Worm (Caenorhabditis elegans): ENCODE data around the gene F23B2.10.

The F23B2.10 gene

DNA sequence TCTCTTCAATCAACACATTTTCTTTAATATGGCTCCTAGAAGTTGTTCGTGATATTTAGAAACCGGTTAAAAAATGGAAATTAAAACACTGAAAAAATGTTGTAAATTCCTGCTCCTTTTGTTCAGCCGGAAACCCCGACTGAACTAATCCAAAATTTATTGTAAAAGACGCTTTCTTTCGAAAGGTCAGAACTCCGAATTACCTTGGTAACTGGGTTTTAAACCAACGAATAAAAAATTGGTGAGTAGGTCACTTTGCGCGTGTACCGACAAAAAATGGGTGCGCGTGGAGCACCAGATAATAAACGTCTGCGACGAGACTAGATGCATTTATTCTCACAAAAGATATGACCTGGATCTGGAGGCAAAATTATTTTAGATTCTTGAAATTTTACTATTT lies 23.6 kb downstream of the F23B2.10 start:
- TF ChIP-seq lin-13 (GFP tag; optimal IDR thresholded peaks at IDR 0.05) = no peak
- no peak for TF ChIP-seq hlh-17 (GFP tag; optimal IDR thresholded peaks at IDR 0.05; ENCODE audit: borderline replicate concordance)
- TF ChIP-seq mdl-1 (tag; optimal IDR thresholded peaks at IDR 0.05) = no peak
- TF ChIP-seq nhr-85 (tag) = peak; percentile 56
- TF ChIP-seq lir-3 (tag; optimal IDR thresholded peaks at IDR 0.05; ENCODE audit: poor library complexity) = no peak
- no peak for TF ChIP-seq nhr-84 (tag; optimal IDR thresholded peaks at IDR 0.05)
- peak; percentile 8 for TF ChIP-seq snpc-4 (tag; optimal IDR thresholded peaks at IDR 0.05)
- TF ChIP-seq vab-15 (tag; optimal IDR thresholded peaks at IDR 0.05) = no peak
- no peak for TF ChIP-seq nhr-90 (tag; optimal IDR thresholded peaks at IDR 0.05; ENCODE audit: poor library complexity)
- TF ChIP-seq mef-2 (tag; optimal IDR thresholded peaks at IDR 0.05) = no peak
- TF ChIP-seq sox-4 (tag; optimal IDR thresholded peaks at IDR 0.05) = no peak
- no peak for TF ChIP-seq efl-1 (optimal IDR thresholded peaks at IDR 0.05)
- peak in 1 of 2 experiments; percentile 69 for TF ChIP-seq efl-1 (GFP tag; optimal IDR thresholded peaks at IDR 0.05 in 1 of 2)
- TF ChIP-seq unc-86 (tag; optimal IDR thresholded peaks at IDR 0.05) = no peak

- TF ChIP-seq mdl-1 (tag; optimal IDR thresholded peaks at IDR 0.05) (peak in 1 of 2 experiments; percentile 74), unc-98 (GFP tag; IDR thresholded peaks at IDR 0.05) (no peak), aly-2 (tag; optimal IDR thresholded peaks at IDR 0.05) (no peak), nhr-90 (tag; optimal IDR thresholded peaks at IDR 0.05; ENCODE audit: poor library complexity) (peak; percentile 41), elt-3 (tag; optimal IDR thresholded peaks at IDR 0.05) (peak in 3 of 6 experiments; percentile 14 to 21 (median 19)), tbx-2 (tag; optimal IDR thresholded peaks at IDR 0.05) (peak; percentile 57), tlp-1 (tag; optimal IDR thresholded peaks at IDR 0.05) (no peak), lin-14 (GFP tag; optimal IDR thresholded peaks at IDR 0.05) (peak; percentile 94), nhr-84 (tag; optimal IDR thresholded peaks at IDR 0.05) (no peak), hpl-2 (GFP tag; optimal IDR thresholded peaks at IDR 0.05) (no peak), ztf-11 (tag; optimal IDR thresholded peaks at IDR 0.05) (no peak), C16A3.4 (tag; optimal IDR thresholded peaks at IDR 0.05) (peak; percentile 51), nhr-77 (tag; optimal IDR thresholded peaks at IDR 0.05) (peak; percentile 27), skn-1 (tag; optimal IDR thresholded peaks at IDR 0.05) (peak; percentile 43), nhr-71 (tag; optimal IDR thresholded peaks at IDR 0.05) (peak; percentile 77), nhr-85 (tag) (peak; percentile 88), nhr-76 (tag; optimal IDR thresholded peaks at IDR 0.05) (no peak), efl-1 (optimal IDR thresholded peaks at IDR 0.05) (peak; percentile 56 to 65), efl-1 (GFP tag; optimal IDR thresholded peaks at IDR 0.05 in 1 of 2) (no peak), nhr-47 (tag; optimal IDR thresholded peaks at IDR 0.05) (peak; percentile 40), unc-62 (GFP tag; optimal IDR thresholded peaks at IDR 0.05) (no peak), mab-9 (GFP tag; IDR thresholded peaks at IDR 0.05) (no peak), rnt-1 (tag; optimal IDR thresholded peaks at IDR 0.05) (peak; percentile 57), grh-1 (GFP tag; IDR thresholded peaks at IDR 0.05) (0 out of 2 replicates have a peak, but pooled peaks have one; percentile 37), nhr-28 (tag; optimal IDR thresholded peaks at IDR 0.05) (no peak), ceh-8 (GFP tag; optimal IDR thresholded peaks at IDR 0.05) (no peak), lsy-2 (tag; optimal IDR thresholded peaks at IDR 0.05) (peak; percentile 27 to 64), fos-1 (tag; optimal IDR thresholded peaks at IDR 0.05) (peak; percentile 17), unc-86 (tag; optimal IDR thresholded peaks at IDR 0.05) (no peak), aha-1 (tag; optimal IDR thresholded peaks at IDR 0.05) (no peak), swsn-7 (tag; optimal IDR thresholded peaks at IDR 0.05) (peak; percentile 48), ceh-90 (tag; optimal IDR thresholded peaks at IDR 0.05) (no peak), nhr-20 (tag; optimal IDR thresholded peaks at IDR 0.05) (peak; percentile 64), dpl-1 (GFP tag; optimal IDR thresholded peaks at IDR 0.05) (no peak), dsc-1 (tag; optimal IDR thresholded peaks at IDR 0.05) (no peak), alr-1 (tag; optimal IDR thresholded peaks at IDR 0.05; ENCODE audit: borderline replicate concordance) (no peak), lin-35 (GFP tag; optimal IDR thresholded peaks at IDR 0.05) (peak; percentile 33 to 48), blmp-1 (tag; optimal IDR thresholded peaks at IDR 0.05) (peak; percentile 75), ceh-82 (tag; optimal IDR thresholded peaks at IDR 0.05) (peak in 2 of 3 experiments; percentile 8 to 25), nhr-237 (tag; optimal IDR thresholded peaks at IDR 0.05) (peak; percentile 5), xbp-1 (tag; optimal IDR thresholded peaks at IDR 0.05) (peak; percentile 37), lin-13 (GFP tag; optimal IDR thresholded peaks at IDR 0.05) (peak; percentile 58), mep-1 (tag; optimal IDR thresholded peaks at IDR 0.05) (peak; percentile 72), elt-2 (tag; optimal IDR thresholded peaks at IDR 0.05) (no peak)
These were observed 32.6 kb downstream of the F23B2.10 start for ce11 chrIV:9121545-9121944.

All from whole organism, L1 larva.